Worm (Caenorhabditis elegans): Measurements from ENCODE around the gene D2045.8.
A peak's percentile ranks its signal among the peaks of the same experiment; 100 is the strongest.
"Not testable (repeated sequence)": the region's sequence is repeated elsewhere in the genome, so short reads cannot be mapped to it uniquely, and the experiment has no call there.

D2045.8 gene

DNA sequence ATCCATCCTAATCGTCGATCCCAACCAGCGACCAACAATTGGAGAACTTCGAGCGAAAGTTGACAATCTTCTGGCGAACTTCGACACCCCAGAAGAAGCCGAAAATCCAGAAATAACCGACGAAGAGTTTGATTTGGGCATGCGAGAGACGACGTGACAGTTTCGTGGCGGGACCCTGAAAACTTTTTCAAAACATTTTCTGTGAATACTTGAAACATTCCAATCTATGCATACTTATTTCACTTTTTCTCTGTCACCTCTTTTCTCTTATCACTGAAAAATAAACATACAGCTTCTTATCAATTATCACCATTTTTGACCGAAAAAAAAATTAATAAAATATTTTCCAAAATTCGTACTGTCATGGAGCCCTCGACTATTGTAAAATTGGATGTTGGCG, at the start of gene D2045.8:
TSS of gene D2045.8 (plus strand) at position 301 of the 400 bp plus-strand sequence.
- TF ChIP-seq snpc-4 (tag; optimal IDR thresholded peaks at IDR 0.05): no peak
- TF ChIP-seq skn-1 (tag; optimal IDR thresholded peaks at IDR 0.05): peak; percentile 26
- TF ChIP-seq nhr-23 (tag; optimal IDR thresholded peaks at IDR 0.05): no peak
- no peak for TF ChIP-seq nhr-67 (tag; optimal IDR thresholded peaks at IDR 0.05)
- TF ChIP-seq nhr-28 (tag; optimal IDR thresholded peaks at IDR 0.05): no peak
- no peak for TF ChIP-seq ceh-28 (tag; optimal IDR thresholded peaks at IDR 0.05)
- no peak for TF ChIP-seq nhr-25 (tag; optimal IDR thresholded peaks at IDR 0.05)
- TF ChIP-seq jun-1 (tag; optimal IDR thresholded peaks at IDR 0.05): no peak
- TF ChIP-seq mml-1 (tag; optimal IDR thresholded peaks at IDR 0.05): no peak
- TF ChIP-seq ama-1 (optimal IDR thresholded peaks at IDR 0.05): no peak
- no peak for TF ChIP-seq nhr-43 (tag; optimal IDR thresholded peaks at IDR 0.05; ENCODE audit: poor library complexity, severe bottlenecking)
- no peak for TF ChIP-seq elt-3 (tag; optimal IDR thresholded peaks at IDR 0.05)
- no peak for TF ChIP-seq ceh-9 (tag; optimal IDR thresholded peaks at IDR 0.05)
- TF ChIP-seq elt-2 (tag; optimal IDR thresholded peaks at IDR 0.05): peak; percentile 36
- no peak for TF ChIP-seq daf-12 (tag; optimal IDR thresholded peaks at IDR 0.05)
- TF ChIP-seq aly-2 (tag; optimal IDR thresholded peaks at IDR 0.05): no peak
- no peak for TF ChIP-seq nhr-237 (tag; optimal IDR thresholded peaks at IDR 0.05)
- no peak for TF ChIP-seq ceh-16 (tag; optimal IDR thresholded peaks at IDR 0.05)
- TF ChIP-seq lin-15B (tag; optimal IDR thresholded peaks at IDR 0.05): no peak
- TF ChIP-seq pqm-1 (tag; optimal IDR thresholded peaks at IDR 0.05): peak; percentile 14

DNA sequence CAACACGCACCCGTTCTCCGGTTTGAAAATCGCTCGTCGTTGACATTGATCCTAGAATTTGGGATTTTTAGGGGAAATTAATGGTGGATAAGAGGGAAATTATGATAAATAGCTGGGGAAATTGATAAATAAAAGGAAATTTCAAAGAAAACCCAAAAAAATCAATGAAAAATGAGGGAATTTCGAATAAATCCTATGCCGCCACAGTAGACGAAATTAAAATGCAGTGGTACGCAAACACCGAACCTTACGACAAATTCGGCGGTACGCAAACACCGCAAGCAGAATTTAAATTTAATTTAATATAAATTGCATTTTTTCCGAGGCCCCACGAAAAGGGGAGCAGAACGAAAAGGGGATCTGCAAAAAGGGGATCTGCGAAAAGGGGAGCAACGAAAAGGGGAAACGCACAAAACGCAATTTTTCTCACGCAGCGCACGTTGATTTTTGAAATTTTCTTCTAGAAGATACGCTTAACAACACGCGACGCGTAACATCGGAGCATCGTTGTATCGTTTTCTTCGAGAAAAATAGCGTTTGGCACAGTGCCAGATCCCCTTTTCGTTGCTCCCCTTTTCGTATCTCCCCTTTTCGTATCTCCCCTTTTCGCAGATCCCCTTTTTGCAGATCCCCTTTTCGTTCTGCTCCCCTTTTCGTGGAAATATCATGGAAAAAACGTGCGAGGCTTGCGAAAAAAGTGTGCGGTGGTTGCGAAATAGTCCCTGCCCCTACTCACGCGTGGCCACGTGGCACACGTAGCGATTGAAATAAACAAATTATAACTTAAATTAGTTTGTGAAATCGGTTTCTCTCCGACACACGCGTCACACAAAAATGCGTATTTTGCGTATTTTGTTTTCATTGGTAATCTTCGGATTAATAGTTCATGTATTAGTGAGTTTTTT, 45.9 kb upstream of the D2045.8 start, which contains the start of the genes smrd-1 and enu-3.1:
TSS of gene smrd-1 (minus strand) at position 51 of the 905 bp plus-strand sequence.
TSS of gene enu-3.1 (plus strand) at position 339 of the 905 bp plus-strand sequence.
- peak; percentile 5 for TF ChIP-seq pha-4 (tag; optimal IDR thresholded peaks at IDR 0.05)
- TF ChIP-seq fkh-10 (GFP tag; optimal IDR thresholded peaks at IDR 0.05): peak; percentile 29
- TF ChIP-seq lin-39 (tag; optimal IDR thresholded peaks at IDR 0.05): peak; percentile 29
- peak; percentile 67 for TF ChIP-seq nfya-1 (tag; optimal IDR thresholded peaks at IDR 0.05; ENCODE audit: insufficient read depth)
- peak; percentile 2 for TF ChIP-seq nhr-23 (tag; optimal IDR thresholded peaks at IDR 0.05)
- peak; percentile 22 for TF ChIP-seq hmg-11 (tag; optimal IDR thresholded peaks at IDR 0.05)
- peak; percentile 2 for TF ChIP-seq tbx-2 (tag; optimal IDR thresholded peaks at IDR 0.05)
- TF ChIP-seq nhr-43 (tag; optimal IDR thresholded peaks at IDR 0.05; ENCODE audit: poor library complexity, severe bottlenecking): peak; percentile 30
- TF ChIP-seq pqm-1 (tag; optimal IDR thresholded peaks at IDR 0.05): peak; percentile 0
- TF ChIP-seq lin-15B (tag; optimal IDR thresholded peaks at IDR 0.05): peak; percentile 78

DNA sequence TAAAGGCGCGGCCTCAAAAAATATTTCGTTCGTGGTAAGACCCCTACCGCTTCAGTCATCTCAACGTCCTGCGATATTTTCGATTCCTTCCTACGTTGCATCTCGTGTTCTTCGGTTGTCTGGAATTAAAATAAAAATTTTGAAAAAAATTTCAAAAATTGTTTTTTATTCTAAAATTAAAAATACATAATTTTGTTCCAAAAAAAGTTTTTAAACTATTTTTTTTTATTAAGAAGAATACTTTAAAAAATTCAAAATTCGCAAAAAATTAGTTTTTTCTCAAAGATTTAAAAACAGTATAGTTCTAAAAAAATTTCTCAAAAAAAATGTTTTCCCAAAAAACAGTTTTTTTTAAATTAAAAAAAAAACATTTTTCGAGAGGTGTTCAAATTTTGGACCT, 43.3 kb upstream of the D2045.8 start, which contains the start of gene H04D03.6:
TSS of gene H04D03.6 (minus strand) at position 101 of the 400 bp plus-strand sequence.
- not testable (repeated sequence) for TF ChIP-seq skn-1, fos-1, lsy-12 (tag; optimal IDR thresholded peaks at IDR 0.05)

DNA sequence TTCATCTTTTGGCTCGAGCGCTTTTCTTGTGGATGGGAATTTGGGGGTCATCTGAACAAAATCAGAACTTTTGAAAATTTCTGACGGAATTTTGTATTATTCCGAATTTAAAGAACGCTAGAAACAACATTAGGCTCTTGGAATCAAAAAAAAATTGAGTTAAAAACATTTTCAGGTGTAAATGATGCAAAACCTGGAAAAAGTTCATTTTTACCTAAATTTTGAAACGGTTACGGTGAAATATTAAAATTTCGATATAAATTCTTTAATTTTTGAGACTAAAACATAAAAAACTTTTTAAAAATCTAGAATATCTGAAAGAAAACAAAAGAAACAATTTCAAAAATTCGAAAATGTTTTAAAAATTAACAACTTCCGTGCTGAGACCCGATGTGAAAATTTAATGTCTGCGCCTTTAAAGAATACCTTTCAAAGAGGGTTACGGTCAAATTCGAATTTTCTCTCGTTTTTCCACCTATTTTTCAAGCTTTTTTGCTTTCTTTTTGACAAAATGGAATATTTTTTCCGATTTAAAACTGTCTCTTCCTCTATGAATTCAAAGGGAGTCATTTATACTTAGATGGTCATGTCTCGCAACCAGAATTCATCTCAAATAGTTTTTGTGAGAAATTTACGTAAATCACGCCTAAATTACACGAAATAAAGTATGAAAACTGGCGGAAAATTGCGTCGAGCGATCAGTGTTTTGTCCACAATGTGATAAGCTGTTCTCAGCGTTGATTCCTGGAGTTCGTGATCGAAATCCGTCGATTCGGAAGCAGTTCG, 39.5 kb upstream of the D2045.8 start, which contains the start of the genes H04D03.2 and ecps-2:
TSS of gene H04D03.2 (minus strand) at position 51 of the 786 bp plus-strand sequence.
TSS of gene ecps-2 (plus strand) at position 736 of the 786 bp plus-strand sequence.
- TF ChIP-seq ztf-4 (tag; optimal IDR thresholded peaks at IDR 0.05): no peak
- TF ChIP-seq nhr-23 (tag; optimal IDR thresholded peaks at IDR 0.05): no peak
- TF ChIP-seq nhr-11 (tag; optimal IDR thresholded peaks at IDR 0.05): no peak
- no peak for TF ChIP-seq R02D3.7 (tag; optimal IDR thresholded peaks at IDR 0.05)
- no peak for TF ChIP-seq ztf-11 (tag; optimal IDR thresholded peaks at IDR 0.05)
- TF ChIP-seq fos-1 (tag; optimal IDR thresholded peaks at IDR 0.05): no peak
- no peak for TF ChIP-seq nhr-43 (tag; optimal IDR thresholded peaks at IDR 0.05; ENCODE audit: poor library complexity, severe bottlenecking)
- no peak for TF ChIP-seq nhr-77 (tag; optimal IDR thresholded peaks at IDR 0.05)
- TF ChIP-seq nfya-1 (tag; optimal IDR thresholded peaks at IDR 0.05; ENCODE audit: insufficient read depth): no peak

Measured in whole organism, L3 larva.